Fruit fly (Drosophila melanogaster): ENCODE results near the gene Mcr.
A peak's percentile ranks its signal among the peaks of the same experiment; 100 is the strongest.

The Mcr gene

DNA sequence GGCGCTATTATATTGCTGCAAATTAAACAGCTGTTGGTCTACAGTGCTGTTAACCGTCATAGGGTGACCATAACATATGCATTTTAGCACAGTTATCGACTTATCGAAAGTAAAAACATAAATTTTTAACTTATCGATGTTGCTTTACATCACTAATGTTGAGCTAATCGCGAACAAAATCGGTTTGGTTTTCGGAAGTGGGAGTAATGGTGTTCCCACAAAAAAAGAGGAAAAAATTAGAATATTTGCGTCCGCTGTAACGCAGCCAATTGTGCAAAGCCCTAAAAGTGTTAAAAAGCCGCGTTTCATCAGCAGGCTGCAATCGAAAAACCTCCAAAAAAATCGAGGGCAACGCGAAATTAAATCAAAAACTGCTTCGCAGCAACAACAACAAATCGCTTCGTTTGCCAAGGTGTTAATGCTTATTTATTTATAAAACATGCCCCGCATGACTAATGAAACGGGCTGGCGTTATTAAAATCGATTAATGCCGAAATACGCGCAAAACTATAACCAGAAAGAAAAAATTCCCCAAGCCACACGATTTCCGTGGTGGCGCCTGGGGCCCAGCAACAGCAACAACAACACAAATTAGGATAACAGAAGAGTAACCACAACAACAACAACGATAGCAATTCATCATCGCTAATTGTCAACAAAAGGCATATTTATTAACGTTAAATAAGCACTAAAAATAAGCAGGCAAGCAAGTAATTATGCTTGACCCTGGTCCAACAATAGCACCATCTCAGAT, 44.2 kb upstream of the Mcr start, which contains the start of the genes CG12375 and CG8668:
CG12375 (minus strand) TSS at position 42 of the 754 bp plus-strand sequence.
CG8668 (plus strand) TSS at position 153 of the 754 bp plus-strand sequence.
- TF ChIP-seq cyc (GFP tag; optimal IDR thresholded peaks at IDR 0.05), result no peak
- TF ChIP-seq CG10631 (GFP tag; optimal IDR thresholded peaks at IDR 0.05), result no peak
- no peak for TF ChIP-seq fkh (GFP tag; optimal IDR thresholded peaks at IDR 0.05)
- peak; percentile 59 for TF ChIP-seq Eip78C (GFP tag)
- peak; percentile 11 for TF ChIP-seq CG6854 (GFP tag; optimal IDR thresholded peaks at IDR 0.05)
- TF ChIP-seq esn (GFP tag; optimal IDR thresholded peaks at IDR 0.05), result peak; percentile 29
- 0 out of 3 replicates have a peak, but pooled peaks have one; percentile 9 for TF ChIP-seq CG6163 (GFP tag; IDR thresholded peaks at IDR 0.05)
- TF ChIP-seq Met (GFP tag; optimal IDR thresholded peaks at IDR 0.05), result no peak
- TF ChIP-seq Smox (GFP tag; optimal IDR thresholded peaks at IDR 0.05), result no peak
- no peak for TF ChIP-seq CG3919 (GFP tag; optimal IDR thresholded peaks at IDR 0.05)
- peak; percentile 9 for TF ChIP-seq Eip93F (GFP tag; optimal IDR thresholded peaks at IDR 0.05)
- no peak for TF ChIP-seq Ets21C (GFP tag; optimal IDR thresholded peaks at IDR 0.05)
- TF ChIP-seq CG8632 (GFP tag; optimal IDR thresholded peaks at IDR 0.05), result no peak
- TF ChIP-seq Hr39 (GFP tag; optimal IDR thresholded peaks at IDR 0.05), result no peak
- TF ChIP-seq pdm3 (GFP tag; optimal IDR thresholded peaks at IDR 0.05), result no peak
- no peak for TF ChIP-seq topi (GFP tag; optimal IDR thresholded peaks at IDR 0.05)
- no peak for TF ChIP-seq CG32006 (GFP tag; optimal IDR thresholded peaks at IDR 0.05)
- no peak for TF ChIP-seq CG4318 (GFP tag; optimal IDR thresholded peaks at IDR 0.05)
- no peak for TF ChIP-seq CG31627 (GFP tag; optimal IDR thresholded peaks at IDR 0.05)
- no peak for TF ChIP-seq CG34406 (GFP tag; optimal IDR thresholded peaks at IDR 0.05)

DNA sequence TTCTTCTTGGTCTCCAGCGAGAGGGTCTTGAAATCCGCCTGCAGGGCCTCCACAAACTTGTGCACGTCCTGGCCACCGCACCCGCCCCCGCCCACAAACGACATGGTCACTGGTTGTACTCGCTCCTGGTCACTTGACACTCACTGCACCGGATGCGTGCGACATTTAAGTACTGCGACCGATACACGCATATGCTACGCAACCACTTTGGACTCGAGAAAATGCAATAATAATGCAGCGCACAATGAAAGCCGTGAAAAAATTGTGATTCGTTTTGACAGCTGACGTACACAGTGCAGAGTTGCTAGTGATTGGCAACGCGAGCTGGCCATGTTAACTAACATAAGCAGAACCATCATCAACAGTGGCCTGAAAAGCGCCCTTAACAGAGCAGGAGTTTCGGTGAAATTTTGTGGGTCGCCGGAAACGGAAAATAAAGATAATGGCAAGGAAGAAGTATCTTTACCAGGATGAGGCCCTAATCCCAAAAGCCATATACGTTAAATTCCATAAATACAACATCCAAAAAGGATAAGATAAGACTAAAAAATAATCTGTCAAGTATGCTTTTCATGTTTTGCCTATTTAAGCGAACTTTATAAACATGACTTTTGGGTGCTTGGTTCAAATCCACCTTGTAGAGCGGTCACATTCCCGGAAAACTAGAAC, 41.1 kb upstream of the Mcr start, which contains the start of the genes mon2 and CG8673:
mon2 (minus strand) TSS at position 300 of the 669 bp plus-strand sequence.
CG8673 (plus strand) TSS at position 619 of the 669 bp plus-strand sequence.
- 0 out of 3 replicates have a peak, but pooled peaks have one; percentile 24 for TF ChIP-seq CG6163 (GFP tag; IDR thresholded peaks at IDR 0.05)
- peak; percentile 98 for TF ChIP-seq achi (GFP tag; optimal IDR thresholded peaks at IDR 0.05)
- no peak for TF ChIP-seq Met (GFP tag; optimal IDR thresholded peaks at IDR 0.05)

DNA sequence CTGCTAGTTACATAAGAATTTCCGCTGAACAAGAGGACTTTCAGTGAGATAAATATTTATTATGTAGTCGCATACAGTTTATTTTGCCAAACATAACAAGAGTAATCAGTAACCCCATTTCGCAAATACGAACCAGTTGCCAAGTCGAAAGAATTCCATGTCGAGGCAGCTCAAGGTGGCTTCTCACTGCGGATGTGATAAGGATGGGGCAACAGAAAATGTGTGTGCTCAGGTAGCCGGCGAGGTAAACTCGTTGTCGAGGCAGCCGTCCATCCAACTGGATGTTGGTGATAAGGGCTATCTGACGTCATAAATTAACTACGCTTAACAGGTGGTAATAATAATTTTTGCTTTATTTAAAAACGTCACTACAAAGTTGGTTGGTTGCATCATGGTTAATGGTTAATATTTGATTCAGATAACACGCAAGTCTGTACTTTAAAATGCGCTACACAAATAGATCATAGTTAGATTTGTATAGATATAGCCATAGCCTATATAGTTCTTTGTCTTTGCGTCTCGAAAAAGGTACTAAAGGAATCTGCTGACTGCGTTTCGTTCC, 33.9 kb upstream of the Mcr start:
- no peak for TF ChIP-seq Ets96B (tag; optimal IDR thresholded peaks at IDR 0.05)
- peak; percentile 46 for TF ChIP-seq Eip78C (GFP tag)
- no peak for TF ChIP-seq net (GFP tag; optimal IDR thresholded peaks at IDR 0.05)
- TF ChIP-seq CG7368 (GFP tag; optimal IDR thresholded peaks at IDR 0.05), result no peak
- no peak for TF ChIP-seq achi (GFP tag; optimal IDR thresholded peaks at IDR 0.05)
- TF ChIP-seq CG4318 (GFP tag; optimal IDR thresholded peaks at IDR 0.05), result no peak
- TF ChIP-seq CG10669 (GFP tag; optimal IDR thresholded peaks at IDR 0.05), result no peak
- TF ChIP-seq CG34406 (GFP tag; optimal IDR thresholded peaks at IDR 0.05), result no peak
- no peak for TF ChIP-seq fd59A (GFP tag; optimal IDR thresholded peaks at IDR 0.05)

DNA sequence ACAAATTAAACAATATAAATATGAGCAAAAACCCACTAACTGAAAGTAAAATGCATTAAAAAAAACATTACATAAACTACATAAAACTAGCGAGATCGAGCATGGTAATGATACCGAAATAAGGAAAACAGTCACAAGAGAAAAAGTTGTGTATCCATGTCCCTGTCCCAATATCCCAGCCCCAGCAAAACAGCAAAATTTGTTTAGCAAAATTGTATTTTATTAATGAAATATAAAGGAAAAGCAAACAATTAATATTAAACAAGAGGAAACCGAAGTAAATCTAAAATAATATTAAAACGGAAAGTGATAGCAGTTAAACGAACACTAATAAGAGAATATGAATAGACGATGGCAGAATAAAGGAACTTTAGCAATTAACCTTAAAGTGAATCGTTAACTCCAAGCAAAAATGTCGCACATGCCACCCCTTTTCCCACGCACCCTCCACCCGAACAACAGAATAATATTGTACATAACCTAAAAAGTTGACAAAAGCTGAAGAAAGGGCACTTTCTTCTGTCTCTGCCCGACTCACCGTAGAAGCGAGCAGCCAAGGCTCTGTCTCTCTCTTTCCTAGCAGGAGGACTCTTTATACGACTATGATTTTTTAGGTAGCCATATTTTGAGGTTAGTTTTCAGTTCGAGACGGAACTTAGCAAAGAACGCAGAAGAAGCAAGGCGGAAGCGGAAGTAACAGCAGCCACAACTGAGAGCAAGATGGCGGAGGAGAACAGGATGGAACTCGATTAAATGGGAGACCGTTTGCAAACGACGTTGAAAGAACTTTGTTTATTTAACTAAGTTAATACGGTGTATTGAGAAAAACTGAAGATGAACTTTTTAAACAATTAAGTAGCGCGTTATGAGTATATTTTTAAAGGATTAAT, 28.0 kb upstream of the Mcr start:
- no peak for TF ChIP-seq dac (GFP tag; optimal IDR thresholded peaks at IDR 0.05)
- no peak for TF ChIP-seq lz (GFP tag; optimal IDR thresholded peaks at IDR 0.05)
- TF ChIP-seq CG31627 (GFP tag; optimal IDR thresholded peaks at IDR 0.05), result no peak
- no peak for TF ChIP-seq CG6276 (GFP tag; optimal IDR thresholded peaks at IDR 0.05)
- no peak for TF ChIP-seq Ets96B (tag; optimal IDR thresholded peaks at IDR 0.05)
- no peak for TF ChIP-seq CG8632 (GFP tag; optimal IDR thresholded peaks at IDR 0.05)
- TF ChIP-seq esn (GFP tag; optimal IDR thresholded peaks at IDR 0.05), result no peak
